Fruit fly (Drosophila melanogaster): ENCODE measurements around the gene CG15385.

CG15385 gene

DNA sequence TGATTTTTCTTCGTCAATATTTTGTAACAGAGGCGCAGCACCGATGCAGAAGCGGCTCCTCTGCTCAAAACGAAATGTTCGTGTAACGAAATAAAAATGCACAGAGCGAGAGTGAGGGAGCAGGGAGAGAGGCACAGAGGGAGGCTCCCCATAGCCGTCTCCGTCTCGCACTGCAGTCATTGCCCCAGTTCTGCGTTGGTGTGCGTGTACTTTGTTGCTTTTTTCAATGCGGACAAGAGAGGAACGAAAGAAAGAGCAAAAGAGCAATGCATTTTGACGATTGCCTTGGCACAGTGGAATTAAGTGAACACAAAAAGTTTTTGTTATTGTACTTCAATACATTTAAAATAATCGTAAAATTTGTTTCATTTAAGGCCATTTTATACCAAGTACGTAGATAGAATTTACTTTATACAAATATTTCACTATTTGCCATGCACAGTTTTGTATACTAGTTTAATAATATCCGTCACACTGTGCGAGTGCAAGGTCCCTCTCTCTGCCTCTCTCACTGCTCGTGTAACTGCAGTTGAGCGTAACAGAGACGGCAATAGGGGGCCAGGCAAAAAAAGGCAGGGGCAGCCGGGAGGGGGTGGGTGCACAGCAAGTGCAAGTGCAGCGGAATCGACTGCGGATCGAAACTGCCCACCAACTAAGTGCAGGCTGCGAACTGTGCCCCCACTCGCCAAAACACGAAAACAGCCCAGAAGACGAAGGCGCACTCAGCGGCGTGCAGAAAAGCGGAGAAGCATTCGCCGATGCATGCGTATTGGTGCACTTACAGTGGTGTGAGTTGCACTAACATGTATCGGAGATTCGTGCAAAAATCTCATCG is 10.1 kb downstream of the CG15385 start (continued):
- TF ChIP-seq CG34376 (GFP tag; optimal IDR thresholded peaks at IDR 0.05) (no peak), CG11456 (GFP tag; IDR thresholded peaks at IDR 0.05) (peak; percentile 89), CG10543 (GFP tag; optimal IDR thresholded peaks at IDR 0.05) (peak; percentile 39), CG12299 (tag; optimal IDR thresholded peaks at IDR 0.05) (peak; percentile 97), CG12744 (GFP tag; optimal IDR thresholded peaks at IDR 0.05) (peak; percentile 95), Sry-δ (GFP tag; optimal IDR thresholded peaks at IDR 0.05) (peak; percentile 74), Chrac-16 (GFP tag; optimal IDR thresholded peaks at IDR 0.05) (peak; percentile 99), CG10267 (tag; optimal IDR thresholded peaks at IDR 0.05) (peak; percentile 99), tna (GFP tag; IDR thresholded peaks at IDR 0.05; ENCODE audit: partially characterized antibody) (no peak), gce (GFP tag; IDR thresholded peaks at IDR 0.05) (peak; percentile 100), mirr (GFP tag; optimal IDR thresholded peaks at IDR 0.05) (peak; percentile 8), Kr (GFP tag; optimal IDR thresholded peaks at IDR 0.05) (peak; percentile 89), CG6254 (GFP tag; optimal IDR thresholded peaks at IDR 0.05) (peak; percentile 98), Xbp1 (GFP tag; optimal IDR thresholded peaks at IDR 0.05) (peak; percentile 99), lov (optimal IDR thresholded peaks at IDR 0.05) (no peak), lov (GFP tag; IDR thresholded peaks at IDR 0.05) (peak; percentile 100), CG6272 (GFP tag; IDR thresholded peaks at IDR 0.05) (peak; percentile 98), jumu (GFP tag; optimal IDR thresholded peaks at IDR 0.05) (peak; percentile 98), Adf1 (GFP tag; IDR thresholded peaks at IDR 0.05) (no peak), ranshi (GFP tag; IDR thresholded peaks at IDR 0.05) (peak; percentile 98), C15 (GFP tag; IDR thresholded peaks at IDR 0.05) (peak; percentile 93), CG31388 (GFP tag; optimal IDR thresholded peaks at IDR 0.05) (peak; percentile 98), Fer2 (tag; optimal IDR thresholded peaks at IDR 0.05) (peak; percentile 72), CG4360 (GFP tag; IDR thresholded peaks at IDR 0.05) (peak; percentile 93), bsh (GFP tag; optimal IDR thresholded peaks at IDR 0.05) (peak; percentile 99 to 100), CG10209 (GFP tag; optimal IDR thresholded peaks at IDR 0.05) (peak; percentile 98), CG15514 (GFP tag; optimal IDR thresholded peaks at IDR 0.05) (peak; percentile 67), her (GFP tag; optimal IDR thresholded peaks at IDR 0.05) (peak; percentile 92), CG34224 (GFP tag; IDR thresholded peaks at IDR 0.05; ENCODE audit: partially characterized antibody) (no peak), CG17568 (GFP tag; optimal IDR thresholded peaks at IDR 0.05) (peak; percentile 97), al (GFP tag; IDR thresholded peaks at IDR 0.05) (peak; percentile 60), HmgZ (tag; optimal IDR thresholded peaks at IDR 0.05) (peak; percentile 96), ham (GFP tag; IDR thresholded peaks at IDR 0.05) (0 out of 2 replicates have a peak, but pooled peaks have one; percentile 35), ac (GFP tag; optimal IDR thresholded peaks at IDR 0.05) (peak; percentile 99), Side (GFP tag; optimal IDR thresholded peaks at IDR 0.05) (peak; percentile 98), CG14667 (GFP tag; IDR thresholded peaks at IDR 0.05) (peak; percentile 97), ara (GFP tag; IDR thresholded peaks at IDR 0.05) (peak; percentile 100), CG2199 (GFP tag; IDR thresholded peaks at IDR 0.05) (peak; percentile 99), tap (tag; optimal IDR thresholded peaks at IDR 0.05) (peak; percentile 99), CG32772 (GFP tag; IDR thresholded peaks at IDR 0.05) (peak; percentile 99), D19B (GFP tag; optimal IDR thresholded peaks at IDR 0.05) (peak; percentile 17), Lpt (GFP tag; optimal IDR thresholded peaks at IDR 0.05) (no peak), p53 (GFP tag; optimal IDR thresholded peaks at IDR 0.05) (peak; percentile 91), Dp (GFP tag; optimal IDR thresholded peaks at IDR 0.05) (peak; percentile 26), otp (GFP tag; IDR thresholded peaks at IDR 0.05) (peak; percentile 99), peb (GFP tag; IDR thresholded peaks at IDR 0.05) (peak; percentile 99), Sox100B (GFP tag; optimal IDR thresholded peaks at IDR 0.05) (peak; percentile 99), slbo (GFP tag; IDR thresholded peaks at IDR 0.05) (peak; percentile 83), CG4707 (GFP tag; optimal IDR thresholded peaks at IDR 0.05) (peak; percentile 98), CG4730 (GFP tag; IDR thresholded peaks at IDR 0.05) (peak; percentile 98)
